Worm (Caenorhabditis elegans) whole organism, L2 larva: ENCODE data around the gene srbc-71.

Experiments
- R02D3.7 ChIP-seq: fragments of 150-350 bp; optimal IDR thresholded peaks from 2 replicates; lab custom pipeline; 2014; ENCODE audit warnings: missing biosample characterization, missing genetic modification characterization
- blmp-1 ChIP-seq: sonication (generic microtip); optimal IDR thresholded peaks from 2 replicates; lab custom pipeline; 2017; ENCODE audit warnings: missing genetic modification characterization, mild to moderate bottlenecking, missing compliant biosample characterization, antibody characterized with exemption, moderate library complexity; ENCODE audit not compliant: insufficient read depth
- ceh-16 ChIP-seq: fragments of 150-350 bp; optimal IDR thresholded peaks from 2 replicates; lab custom pipeline; 2014; ENCODE audit warnings: missing biosample characterization, missing genetic modification characterization
- crh-2 ChIP-seq: sonication (generic microtip); optimal IDR thresholded peaks from 2 replicates; lab custom pipeline; 2017; ENCODE audit warnings: missing biosample characterization, missing genetic modification characterization
- fos-1 ChIP-seq: fragments of 150-350 bp; optimal IDR thresholded peaks from 2 replicates; lab custom pipeline; 2014; ENCODE audit warnings: missing biosample characterization, missing genetic modification characterization
- lin-11 ChIP-seq: fragments of 150-350 bp; sonication (generic microtip); optimal IDR thresholded peaks from 2 replicates; lab custom pipeline; 2014; ENCODE audit warnings: missing biosample characterization, missing genetic modification characterization, inconsistent platforms, mixed read lengths
- lin-13 ChIP-seq: fragments of 150-350 bp; optimal IDR thresholded peaks from 2 replicates; lab custom pipeline; 2014; ENCODE audit warnings: missing biosample characterization, missing genetic modification reagents, missing genetic modification characterization
- lin-39 ChIP-seq: fragments of 150-350 bp; optimal IDR thresholded peaks from 2 replicates; lab custom pipeline; 2014; ENCODE audit warnings: missing biosample characterization, missing genetic modification reagents, missing genetic modification characterization
- mab-5 ChIP-seq: fragments of 150-350 bp; optimal IDR thresholded peaks from 2 replicates; lab custom pipeline; 2014; ENCODE audit warnings: missing biosample characterization, missing genetic modification characterization
- nhr-21 ChIP-seq: fragments of 150-350 bp; optimal IDR thresholded peaks from 2 replicates; lab custom pipeline; 2014; ENCODE audit warnings: missing biosample characterization, missing genetic modification characterization
- nhr-23 ChIP-seq: fragments of 150-350 bp; optimal IDR thresholded peaks from 2 replicates; lab custom pipeline; 2014; ENCODE audit warnings: missing biosample characterization, missing genetic modification reagents, missing genetic modification characterization
- nhr-77 ChIP-seq: fragments of 150-350 bp; optimal IDR thresholded peaks from 2 replicates; lab custom pipeline; 2014; ENCODE audit warnings: missing biosample characterization, missing genetic modification characterization
- skn-1 ChIP-seq: sonication (generic microtip); optimal IDR thresholded peaks from 2 replicates; lab custom pipeline; 2017; ENCODE audit warnings: missing biosample characterization, missing genetic modification characterization
- sma-3 ChIP-seq: sonication (generic microtip); optimal IDR thresholded peaks from 2 replicates; lab custom pipeline; 2016; ENCODE audit warnings: missing genetic modification reagents, missing genetic modification characterization, missing compliant biosample characterization
- sma-9 ChIP-seq, 2 experiments: fragments of 150-350 bp in 1 of 2; sonication (generic microtip) in 1 of 2; optimal IDR thresholded peaks; 2 replicates each; lab custom pipeline; 2014 to 2016; ENCODE audit warnings: missing genetic modification characterization in 2 of 2, mild to moderate bottlenecking in 1 of 2, missing biosample characterization in 1 of 2, missing compliant biosample characterization in 1 of 2, missing genetic modification reagents in 1 of 2, moderate library complexity in 1 of 2
- unc-62 ChIP-seq: fragments of 150-350 bp; optimal IDR thresholded peaks from 2 replicates; lab custom pipeline; 2014; ENCODE audit warnings: missing biosample characterization, missing genetic modification reagents, missing genetic modification characterization
- zag-1 ChIP-seq: fragments of 150-350 bp; optimal IDR thresholded peaks from 2 replicates; lab custom pipeline; 2014; ENCODE audit warnings: missing biosample characterization, missing genetic modification characterization
- ztf-1 ChIP-seq: fragments of 200-800 bp; sonication (Bioruptor generic); conservative IDR thresholded peaks from 2 replicates; pipeline ENCODE4 v1.3.6; 2022; ENCODE audit warnings: missing genetic modification characterization, missing compliant biosample characterization
- ztf-4 ChIP-seq: fragments of 150-350 bp; optimal IDR thresholded peaks from 2 replicates; lab custom pipeline; 2014; ENCODE audit warnings: missing biosample characterization, missing genetic modification characterization

Gene srbc-71

ce11 chrIV:4176659-4177058 is 49.1 kb downstream of the srbc-71 start:
- TF ChIP-seq lin-13 (GFP tag; lab: Kevin White, UChicago) (no peak), sma-3 (GFP tag; lab: Kevin White, UChicago) (no peak), sma-9 (GFP tag; optimal IDR thresholded peaks at IDR 0.05; lab: Kevin White, UChicago) (no peak), sma-9 (tag; optimal IDR thresholded peaks at IDR 0.05; lab: Kevin White, UChicago) (no peak), ceh-16 (tag; lab: Kevin White, UChicago) (no peak), mab-5 (no peak), zag-1 (tag; lab: Kevin White, UChicago) (no peak), ztf-4 (no peak), crh-2 (tag; lab: Kevin White, UChicago) (no peak), blmp-1 (tag; lab: Kevin White, UChicago) (no peak), fos-1 (no peak), skn-1 (no peak), lin-11 (tag; lab: Kevin White, UChicago) (no peak), unc-62 (GFP tag; lab: Kevin White, UChicago) (no peak)
- TF ChIP-seq, all 48 proteins: peak for 0

- TF ChIP-seq R02D3.7 (tag; lab: Kevin White, UChicago) (no peak), nhr-21 (tag; lab: Kevin White, UChicago) (no peak), nhr-23 (tag; lab: Kevin White, UChicago) (no peak), lin-39 (no peak), nhr-77 (tag; lab: Kevin White, UChicago) (no peak), ztf-1 (GFP tag; lab: Robert Waterston, UW) (no peak)
Measured at ce11 chrIV:4176088-4176487, 49.7 kb downstream of the srbc-71 start, which contains the start of gene dnj-15. TSS of gene dnj-15 (plus strand) at chrIV:4176388.
